Worm (Caenorhabditis elegans): Measurements from ENCODE around the gene F32D8.7.

F32D8.7 gene

DNA sequence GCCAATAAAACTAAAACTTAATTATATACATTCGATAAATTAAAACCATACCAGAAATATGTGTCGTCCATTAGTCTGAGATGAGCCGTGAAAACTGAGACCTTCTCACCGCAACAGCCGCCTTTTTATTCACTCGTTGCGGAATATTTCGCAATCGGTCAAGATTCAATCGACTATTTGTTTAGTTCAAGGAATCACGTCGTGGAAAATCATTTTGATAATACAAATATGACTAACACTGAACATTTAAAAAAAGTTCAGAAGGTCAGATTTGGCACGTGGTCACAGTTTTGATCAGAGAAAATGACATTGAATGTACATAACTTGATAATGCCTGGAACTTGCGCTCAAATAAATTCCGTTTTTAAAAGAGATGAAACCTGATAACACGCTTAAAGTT, 40.5 kb downstream of the F32D8.7 start, which contains the start of gene F17C11.11 (continued):
- no peak for TF ChIP-seq ceh-8 (GFP tag; optimal IDR thresholded peaks at IDR 0.05)
- peak; percentile 3 for TF ChIP-seq mep-1 (tag; optimal IDR thresholded peaks at IDR 0.05)
- no peak for TF ChIP-seq elt-3 (tag; optimal IDR thresholded peaks at IDR 0.05)
- no peak for TF ChIP-seq alr-1 (tag; optimal IDR thresholded peaks at IDR 0.05; ENCODE audit: borderline replicate concordance)
- TF ChIP-seq pqm-1 (tag; optimal IDR thresholded peaks at IDR 0.05), result no peak
- no peak for TF ChIP-seq dsc-1 (tag; optimal IDR thresholded peaks at IDR 0.05)
- TF ChIP-seq ets-5 (GFP tag; IDR thresholded peaks at IDR 0.05), result no peak
- TF ChIP-seq zag-1 (tag; optimal IDR thresholded peaks at IDR 0.05), result no peak
- no peak for TF ChIP-seq fos-1 (tag; optimal IDR thresholded peaks at IDR 0.05)
- no peak for TF ChIP-seq grh-1 (GFP tag; IDR thresholded peaks at IDR 0.05)
- no peak for TF ChIP-seq unc-62 (GFP tag; optimal IDR thresholded peaks at IDR 0.05)
- TF ChIP-seq egl-27 (tag; optimal IDR thresholded peaks at IDR 0.05), result no peak
- TF ChIP-seq aly-2 (tag; optimal IDR thresholded peaks at IDR 0.05), result no peak
- no peak for TF ChIP-seq nhr-90 (tag; optimal IDR thresholded peaks at IDR 0.05; ENCODE audit: poor library complexity)
- TF ChIP-seq C34B4.2 (tag; optimal IDR thresholded peaks at IDR 0.05), result no peak
- peak in 1 of 2 experiments; percentile 1 for TF ChIP-seq lsy-2 (tag; optimal IDR thresholded peaks at IDR 0.05)
- no peak for TF ChIP-seq mab-9 (GFP tag; IDR thresholded peaks at IDR 0.05)
- no peak for TF ChIP-seq nhr-19 (GFP tag; conservative IDR thresholded peaks at IDR 0.05)
- no peak for TF ChIP-seq nhr-28 (tag; optimal IDR thresholded peaks at IDR 0.05)

DNA sequence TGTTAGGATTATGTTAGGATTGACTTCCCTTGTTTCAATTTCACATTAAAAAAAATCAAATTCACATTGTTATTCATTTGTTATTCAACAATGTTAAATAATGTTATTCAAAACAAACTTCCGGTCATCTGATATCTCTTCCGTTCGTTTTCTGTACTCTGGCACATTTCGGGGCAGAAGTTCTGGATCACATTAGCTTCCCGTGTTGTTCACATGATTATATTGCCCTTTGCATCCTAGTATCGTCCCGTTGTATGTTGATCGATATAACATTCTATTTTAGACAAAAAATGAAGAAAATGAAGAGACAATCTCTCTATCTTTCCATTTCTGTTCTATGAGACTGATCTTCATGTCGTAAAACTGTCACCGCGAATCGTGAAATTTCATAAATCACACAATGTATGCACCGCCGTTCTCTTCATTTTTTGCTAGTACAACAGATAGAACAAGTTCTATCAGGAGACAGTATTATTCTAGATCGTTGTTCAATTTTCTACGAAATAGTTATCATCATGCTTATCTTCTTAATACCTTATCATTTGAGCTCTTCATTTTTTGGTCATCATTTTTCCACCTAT, 41.8 kb downstream of the F32D8.7 start:
- TF ChIP-seq hlh-17 (GFP tag; optimal IDR thresholded peaks at IDR 0.05; ENCODE audit: borderline replicate concordance) (no peak), unc-130 (tag; optimal IDR thresholded peaks at IDR 0.05) (no peak), snu-23 (GFP tag; optimal IDR thresholded peaks at IDR 0.05) (no peak), irx-1 (tag; optimal IDR thresholded peaks at IDR 0.05) (no peak), nhr-11 (tag; optimal IDR thresholded peaks at IDR 0.05) (no peak), lin-35 (GFP tag; optimal IDR thresholded peaks at IDR 0.05) (no peak), F16B12.6 (tag; optimal IDR thresholded peaks at IDR 0.05) (no peak), efl-1 (optimal IDR thresholded peaks at IDR 0.05) (no peak), efl-1 (GFP tag; optimal IDR thresholded peaks at IDR 0.05 in 1 of 2) (peak in 1 of 2 experiments; percentile 70), mab-9 (GFP tag; IDR thresholded peaks at IDR 0.05) (no peak), xbp-1 (tag; optimal IDR thresholded peaks at IDR 0.05) (no peak), blmp-1 (tag; optimal IDR thresholded peaks at IDR 0.05) (peak; percentile 46), grh-1 (GFP tag; IDR thresholded peaks at IDR 0.05) (peak; percentile 46; the same call in 1 of the 2 replicates), mdl-1 (tag; optimal IDR thresholded peaks at IDR 0.05) (peak in 1 of 2 experiments; percentile 19), ama-1 (optimal IDR thresholded peaks at IDR 0.05) (no peak), nhr-77 (tag; optimal IDR thresholded peaks at IDR 0.05) (no peak), rnt-1 (tag; optimal IDR thresholded peaks at IDR 0.05) (no peak), jun-1 (tag; optimal IDR thresholded peaks at IDR 0.05) (no peak), dsc-1 (tag; optimal IDR thresholded peaks at IDR 0.05) (no peak), C16A3.4 (tag; optimal IDR thresholded peaks at IDR 0.05) (no peak), sox-4 (tag; optimal IDR thresholded peaks at IDR 0.05) (no peak), zag-1 (tag; optimal IDR thresholded peaks at IDR 0.05) (no peak), nhr-85 (tag) (peak; percentile 92), zip-4 (GFP tag; optimal IDR thresholded peaks at IDR 0.05) (no peak), snpc-4 (tag; optimal IDR thresholded peaks at IDR 0.05) (no peak), vab-15 (tag; optimal IDR thresholded peaks at IDR 0.05) (no peak), fkh-10 (GFP tag; optimal IDR thresholded peaks at IDR 0.05) (no peak), tbx-2 (tag; optimal IDR thresholded peaks at IDR 0.05) (no peak), alr-1 (tag; optimal IDR thresholded peaks at IDR 0.05; ENCODE audit: borderline replicate concordance) (no peak), ceh-90 (tag; optimal IDR thresholded peaks at IDR 0.05) (no peak), nhr-84 (tag; optimal IDR thresholded peaks at IDR 0.05) (no peak)
